Worm (Caenorhabditis elegans): ENCODE data around the gene E02H9.9.

ce11 chrIII:2482171-2482570 is 14.1 kb upstream of the E02H9.9 start:
- TF ChIP-seq him-1 (tag; optimal IDR thresholded peaks at IDR 0.05) (no peak), dao-5 (tag; optimal IDR thresholded peaks at IDR 0.05) (no peak), W03F9.2 (tag; optimal IDR thresholded peaks at IDR 0.05) (no peak)
